Worm (Caenorhabditis elegans) whole organism, L4 larva: ENCODE measurements around the gene snr-3.

ENCODE experiments used
- F49E8.2 ChIP-seq: sonication (generic microtip); optimal IDR thresholded peaks from 2 replicates; lab custom pipeline; 2016; ENCODE audit warnings: missing compliant biosample characterization, mild to moderate bottlenecking, missing genetic modification characterization, borderline replicate concordance
- T20F7.1 ChIP-seq: fragments of 200-800 bp; sonication (Bioruptor generic); optimal IDR thresholded peaks from 2 replicates; lab custom pipeline; 2018; ENCODE audit warnings: mild to moderate bottlenecking, missing genetic modification characterization, missing compliant biosample characterization
- T26A8.4 ChIP-seq: fragments of 200-800 bp; sonication (Bioruptor generic); IDR thresholded peaks from 2 replicates; pipeline ENCODE4 v1.3.6; 2022; ENCODE audit warnings: missing genetic modification characterization, missing compliant biosample characterization
- Y105C5A.15 ChIP-seq: fragments of 200-800 bp; sonication (Bioruptor generic); IDR thresholded peaks from 2 replicates; pipeline ENCODE4 v1.3.6; 2022; ENCODE audit warnings: missing genetic modification characterization, missing compliant biosample characterization
- aha-1 ChIP-seq: fragments of 150-350 bp; peaks from one replicate; lab custom pipeline; 2014; ENCODE audit warnings: missing biosample characterization, missing genetic modification characterization
- ama-1 ChIP-seq: fragments of 150-350 bp; optimal IDR thresholded peaks from 2 replicates; lab custom pipeline; 2014; ENCODE audit warnings: inconsistent platforms, mixed read lengths
- arid-1 ChIP-seq: fragments of 200-800 bp; sonication (Bioruptor generic); conservative IDR thresholded peaks from 2 replicates; pipeline ENCODE4 v1.3.6; 2022; ENCODE audit warnings: missing genetic modification reagents, missing genetic modification characterization, missing compliant biosample characterization
- attf-4 ChIP-seq: sonication (generic microtip); optimal IDR thresholded peaks from 3 replicates; lab custom pipeline; 2017; ENCODE audit warnings: missing biosample characterization, missing genetic modification characterization
- ceh-20 ChIP-seq: fragments of 200-800 bp; sonication (Bioruptor generic); IDR thresholded peaks from 2 replicates; pipeline ENCODE4 v1.3.6; 2022; ENCODE audit warnings: missing genetic modification reagents, missing genetic modification characterization, missing compliant biosample characterization
- daf-12 ChIP-seq: fragments of 150-350 bp; optimal IDR thresholded peaks from 2 replicates; lab custom pipeline; 2014; ENCODE audit warnings: missing biosample characterization, missing genetic modification reagents, missing genetic modification characterization
- daf-19 ChIP-seq: fragments of 200-800 bp; sonication (Bioruptor generic); conservative IDR thresholded peaks from 2 replicates; pipeline ENCODE4 v1.3.6; 2022; ENCODE audit warnings: missing genetic modification characterization, missing compliant biosample characterization
- dmd-8 ChIP-seq: fragments of 200-800 bp; sonication (Bioruptor generic); IDR thresholded peaks from 2 replicates; pipeline ENCODE4 v1.3.6; 2022; ENCODE audit warnings: missing genetic modification characterization, missing compliant biosample characterization
- dpl-1 ChIP-seq: fragments of 150-350 bp; optimal IDR thresholded peaks from 2 replicates; lab custom pipeline; 2014; ENCODE audit warnings: missing biosample characterization, missing genetic modification reagents, missing genetic modification characterization
- egl-43 ChIP-seq: fragments of 200-800 bp; sonication (Bioruptor generic); IDR thresholded peaks from 2 replicates; pipeline ENCODE4 v1.3.6; 2022; ENCODE audit warnings: missing genetic modification reagents, missing genetic modification characterization, missing compliant biosample characterization
- fkh-10 ChIP-seq: fragments of 150-350 bp; optimal IDR thresholded peaks from 2 replicates; lab custom pipeline; 2014; ENCODE audit warnings: missing biosample characterization, missing genetic modification reagents, missing genetic modification characterization
- hif-1 ChIP-seq, 2 experiments: sonication (generic microtip); optimal IDR thresholded peaks; 2 replicates each; lab custom pipeline; 2016 to 2017; ENCODE audit warnings: missing compliant biosample characterization in 2 of 2, missing genetic modification characterization in 2 of 2, missing genetic modification reagents in 2 of 2, missing genotype in 2 of 2, mild to moderate bottlenecking in 1 of 2
- hlh-30 ChIP-seq: sonication (generic microtip); optimal IDR thresholded peaks from 2 replicates; lab custom pipeline; 2017; ENCODE audit warnings: antibody characterized with exemption, mild to moderate bottlenecking, missing genetic modification characterization, missing compliant biosample characterization; ENCODE audit not compliant: insufficient read depth
- hmg-1.1 ChIP-seq: fragments of 200-800 bp; sonication (Bioruptor generic); IDR thresholded peaks from 2 replicates; pipeline ENCODE4 v1.3.6; 2022; ENCODE audit warnings: missing genetic modification reagents, missing genetic modification characterization, missing compliant biosample characterization
- jun-1 ChIP-seq: fragments of 150-350 bp; optimal IDR thresholded peaks from 2 replicates; lab custom pipeline; 2014; ENCODE audit warnings: missing biosample characterization, missing genetic modification reagents, missing genetic modification characterization
- lin-29 ChIP-seq: fragments of 200-800 bp; sonication (Bioruptor generic); IDR thresholded peaks from 2 replicates; pipeline ENCODE4 v1.3.6; 2022; ENCODE audit warnings: missing genetic modification reagents, missing genetic modification characterization, missing compliant biosample characterization
- lir-3 ChIP-seq: sonication (generic microtip); optimal IDR thresholded peaks from 2 replicates; lab custom pipeline; 2016; ENCODE audit warnings: mild to moderate bottlenecking, missing genetic modification characterization, missing compliant biosample characterization
- lsy-2 ChIP-seq, 2 experiments: fragments of 150-350 bp in 1 of 2; sonication (generic microtip) in 1 of 2; optimal IDR thresholded peaks; 2 replicates each; lab custom pipeline; 2014 to 2017; ENCODE audit warnings: missing biosample characterization in 2 of 2, missing genetic modification characterization in 2 of 2
- mdl-1 ChIP-seq, 2 experiments: fragments of 150-350 bp in 1 of 2; sonication (generic microtip) in 1 of 2; optimal IDR thresholded peaks; 2 replicates each; lab custom pipeline; 2014 to 2017; ENCODE audit warnings: missing biosample characterization in 2 of 2, missing genetic modification characterization in 2 of 2
- mdt-29 ChIP-seq: fragments of 200-800 bp; sonication (Bioruptor generic); IDR thresholded peaks from 2 replicates; pipeline ENCODE4 v1.3.6; 2022; ENCODE audit warnings: missing genetic modification reagents, missing genetic modification characterization, missing compliant biosample characterization
- mxl-3 ChIP-seq: fragments of 200-800 bp; sonication (Bioruptor generic); optimal IDR thresholded peaks from 2 replicates; lab custom pipeline; 2018; ENCODE audit warnings: mild to moderate bottlenecking, missing genetic modification characterization, missing compliant biosample characterization
- nhr-11 ChIP-seq: fragments of 150-350 bp; optimal IDR thresholded peaks from 2 replicates; lab custom pipeline; 2014; ENCODE audit warnings: missing biosample characterization, missing genetic modification characterization
- nhr-25 ChIP-seq: sonication (generic microtip); optimal IDR thresholded peaks from 2 replicates; lab custom pipeline; 2017; ENCODE audit warnings: missing genetic modification characterization, mild to moderate bottlenecking, missing compliant biosample characterization, antibody characterized with exemption, moderate library complexity, borderline replicate concordance; ENCODE audit not compliant: insufficient read depth
- nhr-28 ChIP-seq: fragments of 150-350 bp; optimal IDR thresholded peaks from 2 replicates; lab custom pipeline; 2014; ENCODE audit warnings: missing biosample characterization, missing genetic modification characterization
- nhr-6 ChIP-seq: fragments of 150-350 bp; optimal IDR thresholded peaks from 2 replicates; lab custom pipeline; 2014; ENCODE audit warnings: missing biosample characterization, missing genetic modification characterization
- nhr-77 ChIP-seq: fragments of 150-350 bp; optimal IDR thresholded peaks from 2 replicates; lab custom pipeline; 2014; ENCODE audit warnings: missing biosample characterization, missing genetic modification characterization
- pha-4 ChIP-seq, 2 experiments: fragments of 150-350 bp in 1 of 2; fragments of 200-800 bp in 1 of 2; sonication (Bioruptor generic) in 1 of 2; IDR thresholded peaks in 1 of 2; optimal IDR thresholded peaks in 1 of 2; 2 replicates each; pipeline versions ENCODE4 v1.3.6 to Lab custom; 2014 to 2022; ENCODE audit warnings: missing genetic modification characterization in 2 of 2, missing genetic modification reagents in 2 of 2, missing biosample characterization in 1 of 2, missing compliant biosample characterization in 1 of 2
- pqm-1 ChIP-seq: sonication (generic microtip); optimal IDR thresholded peaks from 2 replicates; lab custom pipeline; 2017; ENCODE audit warnings: missing biosample characterization, missing genetic modification characterization
- rbr-2 ChIP-seq: sonication (generic microtip); optimal IDR thresholded peaks from 2 replicates; lab custom pipeline; 2016; ENCODE audit warnings: missing genotype, missing genetic modification characterization, missing compliant biosample characterization
- saeg-2 ChIP-seq: fragments of 200-800 bp; sonication (Bioruptor generic); IDR thresholded peaks from 2 replicates; pipeline ENCODE4 v1.3.6; 2022; ENCODE audit warnings: missing genetic modification reagents, missing genetic modification characterization, missing compliant biosample characterization
- spr-1 ChIP-seq: sonication (generic microtip); optimal IDR thresholded peaks from 2 replicates; lab custom pipeline; 2016; ENCODE audit warnings: mild to moderate bottlenecking, missing genetic modification characterization, missing compliant biosample characterization
- vab-7 ChIP-seq: fragments of 200-800 bp; sonication (Bioruptor generic); IDR thresholded peaks from 2 replicates; pipeline ENCODE4 v1.3.6; 2022; ENCODE audit warnings: missing genetic modification reagents, missing genetic modification characterization, missing compliant biosample characterization
- zag-1 ChIP-seq: fragments of 150-350 bp; optimal IDR thresholded peaks from 2 replicates; lab custom pipeline; 2014; ENCODE audit warnings: missing biosample characterization, missing genetic modification characterization
- zfp-3 ChIP-seq: fragments of 200-800 bp; sonication (Bioruptor generic); conservative IDR thresholded peaks from 2 replicates; pipeline ENCODE4 v1.3.6; 2022; ENCODE audit warnings: missing genetic modification reagents, missing genetic modification characterization, missing compliant biosample characterization
- zip-2 ChIP-seq: fragments of 150-350 bp; optimal IDR thresholded peaks from 2 replicates; lab custom pipeline; 2014; ENCODE audit warnings: missing biosample characterization, missing genetic modification characterization
- ztf-7 ChIP-seq: fragments of 150-350 bp; optimal IDR thresholded peaks from 2 replicates; lab custom pipeline; 2014; ENCODE audit warnings: missing biosample characterization, missing genetic modification characterization

Gene snr-3

DNA sequence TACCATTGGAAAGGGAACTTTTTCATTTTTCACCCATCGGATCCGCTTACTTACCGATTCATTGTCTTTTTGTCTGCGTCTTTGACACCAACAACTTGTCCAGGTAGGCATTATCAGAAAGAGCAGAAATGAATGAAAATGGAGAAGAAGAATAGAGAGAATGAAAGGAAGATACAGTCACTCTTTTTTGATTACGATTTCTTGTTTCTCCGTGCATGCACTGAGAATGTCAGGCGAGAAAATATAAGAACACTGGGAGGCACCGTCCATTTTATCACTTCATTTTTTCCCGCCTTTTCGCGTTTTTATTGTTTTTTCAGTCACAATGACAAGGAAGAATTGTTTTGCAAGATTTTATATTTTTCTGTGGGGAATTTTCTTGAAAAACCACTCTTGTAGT lies 20.2 kb downstream of the snr-3 start:
- TF ChIP-seq lin-29 (GFP tag; lab: Robert Waterston, UW) = no peak
- peak; percentile 82 for TF ChIP-seq aha-1 (tag; lab: Kevin White, UChicago)
- peak; percentile 34 for TF ChIP-seq nhr-28 (tag; lab: Kevin White, UChicago)
- TF ChIP-seq saeg-2 (GFP tag; lab: Robert Waterston, UW) = no peak
- no peak for TF ChIP-seq attf-4 (tag; lab: Kevin White, UChicago)
- peak; percentile 39 for TF ChIP-seq pqm-1 (tag; lab: Kevin White, UChicago)

DNA sequence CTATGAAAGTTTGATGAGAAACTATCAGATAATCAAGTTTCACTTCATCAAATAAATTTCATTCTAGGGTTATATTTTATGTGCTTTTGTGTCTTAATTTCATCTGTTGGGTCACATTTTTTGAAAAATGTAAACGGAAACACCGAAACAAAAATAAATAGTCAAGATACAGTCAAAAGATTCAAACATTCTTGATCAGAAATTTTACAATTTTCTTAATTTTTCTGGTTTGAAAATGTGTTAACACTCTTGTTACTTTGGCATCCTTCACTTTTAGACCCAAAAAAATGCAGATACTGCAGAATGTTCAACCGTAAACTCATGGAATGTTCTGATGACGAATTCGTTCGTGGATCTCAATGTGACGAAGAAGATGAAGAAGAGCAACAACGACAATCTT lies 34.9 kb downstream of the snr-3 start, which contains the start of gene aptf-1:
TSS of gene aptf-1 (plus strand) at position 301 of the 400 bp plus-strand sequence.
- no peak for TF ChIP-seq F49E8.2
- no peak for TF ChIP-seq zag-1 (tag; lab: Kevin White, UChicago)
- TF ChIP-seq hmg-1.1 = no peak

- TF ChIP-seq nhr-77 (tag; lab: Kevin White, UChicago) (no peak), zip-2 (no peak), lir-3 (tag; lab: Kevin White, UChicago) (no peak), jun-1 (no peak), mxl-3 (GFP tag; lab: Kevin White, UChicago) (peak; percentile 91), mdt-29 (no peak), ceh-20 (GFP tag; lab: Robert Waterston, UW) (no peak), T20F7.1 (GFP tag; lab: Kevin White, UChicago) (peak; percentile 38), egl-43 (GFP tag; lab: Robert Waterston, UW) (no peak), vab-7 (no peak), hif-1 (tag; optimal IDR thresholded peaks at IDR 0.05; lab: Kevin White, UChicago) (no peak), daf-12 (tag; lab: Kevin White, UChicago) (no peak), dpl-1 (GFP tag; lab: Kevin White, UChicago) (peak; percentile 54), hmg-1.1 (peak; percentile 46; the same call in 1 of the 2 replicates), daf-19 (GFP tag; lab: Robert Waterston, UW) (0 out of 2 replicates have a peak, but pooled peaks have one; percentile 9), F49E8.2 (no peak), hlh-30 (peak; percentile 84), pha-4 (GFP tag; IDR thresholded peaks at IDR 0.05; lab: Robert Waterston, UW) (no peak), pha-4 (tag; optimal IDR thresholded peaks at IDR 0.05; lab: Kevin White, UChicago) (peak; percentile 67), nhr-6 (tag; lab: Kevin White, UChicago) (peak; percentile 47), aha-1 (tag; lab: Kevin White, UChicago) (no peak), zfp-3 (GFP tag; lab: Robert Waterston, UW) (no peak), mdl-1 (tag; optimal IDR thresholded peaks at IDR 0.05; lab: Kevin White, UChicago) (peak in 1 of 2 experiments; percentile 53), ztf-7 (tag; lab: Kevin White, UChicago) (no peak), ama-1 (no peak), spr-1 (tag; lab: Kevin White, UChicago) (no peak), dmd-8 (GFP tag; lab: Robert Waterston, UW) (no peak), lsy-2 (tag; optimal IDR thresholded peaks at IDR 0.05; lab: Kevin White, UChicago) (peak in 1 of 2 experiments; percentile 83), rbr-2 (tag; lab: Kevin White, UChicago) (peak; percentile 37), nhr-25 (tag; lab: Kevin White, UChicago) (no peak), Y105C5A.15 (GFP tag; lab: Robert Waterston, UW) (no peak), nhr-28 (tag; lab: Kevin White, UChicago) (peak; percentile 71), arid-1 (no peak), T26A8.4 (GFP tag; lab: Robert Waterston, UW) (no peak), nhr-11 (tag; lab: Kevin White, UChicago) (peak; percentile 42), fkh-10 (GFP tag; lab: Kevin White, UChicago) (no peak)
- TF ChIP-seq, all 104 proteins: peak for 13
Observed at ce11 chrII:6453341-6453806, 36.2 kb downstream of the snr-3 start, which contains the start of gene atg-16.2. Gene atg-16.2, minus strand, starts transcription at chrII:6453391.
